Worm (Caenorhabditis elegans) whole organism, L4/young adult: ENCODE data around the gene zig-11.

Experiments
- W03F9.2 ChIP-seq: fragments of 150-350 bp; optimal IDR thresholded peaks from 2 replicates; lab custom pipeline; 2014; ENCODE audit warnings: missing biosample characterization, missing genetic modification characterization
- dao-5 ChIP-seq: sonication (generic microtip); optimal IDR thresholded peaks from 2 replicates; lab custom pipeline; 2016; ENCODE audit warnings: missing genotype, missing genetic modification characterization, moderate library complexity, missing compliant biosample characterization
- him-1 ChIP-seq: sonication (generic microtip); optimal IDR thresholded peaks from 2 replicates; lab custom pipeline; 2016; ENCODE audit warnings: missing genotype, missing genetic modification reagents, missing genetic modification characterization, missing compliant biosample characterization

- no peak for TF ChIP-seq him-1 (tag; lab: Kevin White, UChicago)
- no peak for TF ChIP-seq dao-5 (tag; lab: Kevin White, UChicago)
- TF ChIP-seq W03F9.2 (tag; lab: Kevin White, UChicago) = no peak
Measured at ce11 chrV:1829973-1830372, 62.8 kb downstream of the zig-11 start, which contains the start of gene Y32G9B.1.
